Worm (Caenorhabditis elegans) whole organism, L4 larva: Measurements from ENCODE around the gene Y57E12AR.1.

Source experiments
- F44E2.7 ChIP-seq: fragments of 200-800 bp; sonication (Bioruptor generic); IDR thresholded peaks from 2 replicates; pipeline ENCODE4 v2.1.2; 2022; ENCODE audit warnings: missing genetic modification characterization, missing compliant biosample characterization
- F49E8.2 ChIP-seq: sonication (generic microtip); optimal IDR thresholded peaks from 2 replicates; lab custom pipeline; 2016; ENCODE audit warnings: missing compliant biosample characterization, mild to moderate bottlenecking, missing genetic modification characterization, borderline replicate concordance
- Y105C5A.15 ChIP-seq: fragments of 200-800 bp; sonication (Bioruptor generic); IDR thresholded peaks from 2 replicates; pipeline ENCODE4 v1.3.6; 2022; ENCODE audit warnings: missing genetic modification characterization, missing compliant biosample characterization
- ZK546.5 ChIP-seq, 2 experiments: sonication (generic microtip); optimal IDR thresholded peaks; 2 replicates each; lab custom pipeline; 2017; ENCODE audit warnings: missing biosample characterization in 2 of 2, missing genetic modification characterization in 2 of 2
- ama-1 ChIP-seq: fragments of 150-350 bp; optimal IDR thresholded peaks from 2 replicates; lab custom pipeline; 2014; ENCODE audit warnings: inconsistent platforms, mixed read lengths
- ceh-44 ChIP-seq: fragments of 200-800 bp; sonication (Bioruptor generic); IDR thresholded peaks from 2 replicates; pipeline ENCODE4 v1.3.6; 2022; ENCODE audit warnings: missing genetic modification reagents, missing genetic modification characterization, missing compliant biosample characterization
- daf-16 ChIP-seq, 3 experiments: sonication (generic microtip); optimal IDR thresholded peaks; 2 replicates each; lab custom pipeline; 2016 to 2017; ENCODE audit warnings: missing genetic modification characterization in 3 of 3, missing genetic modification reagents in 3 of 3, mild to moderate bottlenecking in 2 of 3, missing compliant biosample characterization in 2 of 3, missing biosample characterization in 1 of 3, moderate library complexity in 1 of 3
- daf-8 ChIP-seq: fragments of 200-800 bp; sonication (Bioruptor generic); IDR thresholded peaks from 2 replicates; pipeline ENCODE4 v1.3.6; 2022; ENCODE audit warnings: missing genetic modification characterization, missing compliant biosample characterization
- dmd-6 ChIP-seq: fragments of 200-800 bp; sonication (Bioruptor generic); IDR thresholded peaks from 2 replicates; pipeline ENCODE4 v1.3.6; 2022; ENCODE audit warnings: missing genetic modification reagents, missing genetic modification characterization, missing compliant biosample characterization
- dve-1 ChIP-seq: sonication (generic microtip); optimal IDR thresholded peaks from 2 replicates; lab custom pipeline; 2017; ENCODE audit warnings: antibody characterized with exemption, mild to moderate bottlenecking, missing genetic modification characterization, missing compliant biosample characterization; ENCODE audit not compliant: insufficient read depth
- egl-27 ChIP-seq: sonication (generic microtip); optimal IDR thresholded peaks from 3 replicates; lab custom pipeline; 2017; ENCODE audit warnings: missing biosample characterization, missing genetic modification reagents, missing genetic modification characterization
- fkh-10 ChIP-seq: fragments of 150-350 bp; optimal IDR thresholded peaks from 2 replicates; lab custom pipeline; 2014; ENCODE audit warnings: missing biosample characterization, missing genetic modification reagents, missing genetic modification characterization
- fos-1 ChIP-seq: fragments of 150-350 bp; optimal IDR thresholded peaks from 2 replicates; lab custom pipeline; 2014; ENCODE audit warnings: missing biosample characterization, missing genetic modification characterization
- hlh-11 ChIP-seq: fragments of 200-800 bp; sonication (Bioruptor generic); optimal IDR thresholded peaks from 2 replicates; lab custom pipeline; 2018; ENCODE audit warnings: mild to moderate bottlenecking, missing genetic modification characterization, missing compliant biosample characterization
- hlh-30 ChIP-seq: sonication (generic microtip); optimal IDR thresholded peaks from 2 replicates; lab custom pipeline; 2017; ENCODE audit warnings: antibody characterized with exemption, mild to moderate bottlenecking, missing genetic modification characterization, missing compliant biosample characterization; ENCODE audit not compliant: insufficient read depth
- lin-15B ChIP-seq: fragments of 150-350 bp; sonication (generic microtip); optimal IDR thresholded peaks from 3 replicates; lab custom pipeline; 2014; ENCODE audit warnings: missing biosample characterization, missing genetic modification characterization
- lin-39 ChIP-seq: fragments of 150-350 bp; optimal IDR thresholded peaks from 2 replicates; lab custom pipeline; 2014; ENCODE audit warnings: missing biosample characterization, missing genetic modification reagents, missing genetic modification characterization
- mep-1 ChIP-seq: fragments of 150-350 bp; sonication (generic microtip); optimal IDR thresholded peaks from 3 replicates; lab custom pipeline; 2014; ENCODE audit warnings: missing biosample characterization, missing genetic modification characterization
- mxl-2 ChIP-seq: fragments of 200-800 bp; sonication (Bioruptor generic); conservative IDR thresholded peaks from 2 replicates; pipeline ENCODE4 v1.3.6; 2022; ENCODE audit warnings: missing genetic modification reagents, missing genetic modification characterization, missing compliant biosample characterization
- nhr-102 ChIP-seq: sonication (generic microtip); optimal IDR thresholded peaks from 2 replicates; lab custom pipeline; 2016; ENCODE audit warnings: mild to moderate bottlenecking, missing genetic modification characterization, moderate library complexity, missing compliant biosample characterization
- nhr-28 ChIP-seq: fragments of 150-350 bp; optimal IDR thresholded peaks from 2 replicates; lab custom pipeline; 2014; ENCODE audit warnings: missing biosample characterization, missing genetic modification characterization
- nhr-48 ChIP-seq: sonication (generic microtip); optimal IDR thresholded peaks from 2 replicates; lab custom pipeline; 2016; ENCODE audit warnings: mild to moderate bottlenecking, missing genetic modification characterization, missing compliant biosample characterization
- nhr-6 ChIP-seq: fragments of 150-350 bp; optimal IDR thresholded peaks from 2 replicates; lab custom pipeline; 2014; ENCODE audit warnings: missing biosample characterization, missing genetic modification characterization
- nhr-77 ChIP-seq: fragments of 150-350 bp; optimal IDR thresholded peaks from 2 replicates; lab custom pipeline; 2014; ENCODE audit warnings: missing biosample characterization, missing genetic modification characterization
- pha-4 ChIP-seq, 2 experiments: fragments of 150-350 bp in 1 of 2; fragments of 200-800 bp in 1 of 2; sonication (Bioruptor generic) in 1 of 2; IDR thresholded peaks in 1 of 2; optimal IDR thresholded peaks in 1 of 2; 2 replicates each; pipeline versions ENCODE4 v1.3.6 to Lab custom; 2014 to 2022; ENCODE audit warnings: missing genetic modification characterization in 2 of 2, missing genetic modification reagents in 2 of 2, missing biosample characterization in 1 of 2, missing compliant biosample characterization in 1 of 2
- php-3 ChIP-seq: fragments of 200-800 bp; sonication (Bioruptor generic); IDR thresholded peaks from 2 replicates; pipeline ENCODE4 v1.3.6; 2022; ENCODE audit warnings: missing genetic modification reagents, missing genetic modification characterization, missing compliant biosample characterization
- pqm-1 ChIP-seq: sonication (generic microtip); optimal IDR thresholded peaks from 2 replicates; lab custom pipeline; 2017; ENCODE audit warnings: missing biosample characterization, missing genetic modification characterization
- unc-62 ChIP-seq, 3 experiments: fragments of 150-350 bp in 1 of 3; sonication (generic microtip); optimal IDR thresholded peaks in 2 of 3; peaks in 1 of 3; 1 replicate in 1 of 3; 2 replicates in 2 of 3; lab custom pipeline; 2014 to 2017; ENCODE audit warnings: missing biosample characterization in 3 of 3, missing genetic modification characterization in 3 of 3, missing genetic modification reagents in 3 of 3, missing genotype in 1 of 3

Y57E12AR.1 gene

ce11 chrV:7096811-7097210 lies 31.7 kb upstream of the Y57E12AR.1 start:
- TF ChIP-seq unc-62 (GFP tag; optimal IDR thresholded peaks at IDR 0.05 in 1 of 2; lab: Kevin White, UChicago) (peak in 1 of 2 experiments; percentile 39), unc-62 (tag; optimal IDR thresholded peaks at IDR 0.05; lab: Kevin White, UChicago) (no peak), hlh-30 (tag; lab: Kevin White, UChicago) (no peak), nhr-28 (tag; lab: Kevin White, UChicago) (peak; percentile 92)

ce11 chrV:7096129-7096730 lies 31.1 kb upstream of the Y57E12AR.1 start:
- no peak for TF ChIP-seq daf-16 (GFP tag; optimal IDR thresholded peaks at IDR 0.05; lab: Kevin White, UChicago)
- TF ChIP-seq daf-16 (tag; optimal IDR thresholded peaks at IDR 0.05; lab: Kevin White, UChicago), result peak; percentile 88
- no peak for TF ChIP-seq hlh-30 (tag; lab: Kevin White, UChicago)
- no peak for TF ChIP-seq pha-4 (GFP tag; IDR thresholded peaks at IDR 0.05; lab: Robert Waterston, UW)
- peak; percentile 3 for TF ChIP-seq pha-4 (tag; optimal IDR thresholded peaks at IDR 0.05; lab: Kevin White, UChicago)
- no peak for TF ChIP-seq Y105C5A.15 (GFP tag; lab: Robert Waterston, UW)
- TF ChIP-seq dve-1 (tag; lab: Kevin White, UChicago), result peak; percentile 24
- no peak for TF ChIP-seq nhr-77 (tag; lab: Kevin White, UChicago)
- peak; percentile 64 for TF ChIP-seq nhr-28 (tag; lab: Kevin White, UChicago)
- TF ChIP-seq ama-1 (lab: Kevin White, UChicago), result no peak
- no peak for TF ChIP-seq lin-15B (tag; lab: Kevin White, UChicago)
- no peak for TF ChIP-seq daf-8 (GFP tag; lab: Robert Waterston, UW)
- 0 out of 2 replicates have a peak, but pooled peaks have one; percentile 21 for TF ChIP-seq php-3 (GFP tag; lab: Robert Waterston, UW)
- TF ChIP-seq egl-27, result no peak
- no peak for TF ChIP-seq fkh-10
- no peak for TF ChIP-seq F49E8.2 (tag; lab: Kevin White, UChicago)

- TF ChIP-seq hlh-30 (tag; lab: Kevin White, UChicago) (peak; percentile 2), php-3 (GFP tag; lab: Robert Waterston, UW) (0 out of 2 replicates have a peak, but pooled peaks have one; percentile 30), lin-39 (tag; lab: Kevin White, UChicago) (no peak), pqm-1 (tag; lab: Kevin White, UChicago) (peak; percentile 84), ceh-44 (GFP tag; lab: Robert Waterston, UW) (no peak), unc-62 (GFP tag; optimal IDR thresholded peaks at IDR 0.05 in 1 of 2; lab: Kevin White, UChicago) (peak in 1 of 2 experiments; percentile 48), unc-62 (tag; optimal IDR thresholded peaks at IDR 0.05; lab: Kevin White, UChicago) (no peak), ZK546.5 (tag; optimal IDR thresholded peaks at IDR 0.05; lab: Kevin White, UChicago) (no peak), nhr-6 (tag; lab: Kevin White, UChicago) (no peak), dve-1 (tag; lab: Kevin White, UChicago) (peak; percentile 54), mep-1 (tag; lab: Kevin White, UChicago) (peak; percentile 25), daf-16 (GFP tag; optimal IDR thresholded peaks at IDR 0.05; lab: Kevin White, UChicago) (no peak), daf-16 (tag; optimal IDR thresholded peaks at IDR 0.05; lab: Kevin White, UChicago) (peak; percentile 57), nhr-28 (tag; lab: Kevin White, UChicago) (peak; percentile 91), F44E2.7 (GFP tag; lab: Robert Waterston, UW) (no peak), hlh-11 (tag; lab: Kevin White, UChicago) (peak; percentile 50), nhr-48 (tag; lab: Kevin White, UChicago) (no peak), fos-1 (tag; lab: Kevin White, UChicago) (no peak), nhr-102 (tag; lab: Kevin White, UChicago) (peak; percentile 44), dmd-6 (0 out of 2 replicates have a peak, but pooled peaks have one; percentile 30), mxl-2 (GFP tag; lab: Robert Waterston, UW) (0 out of 2 replicates have a peak, but pooled peaks have one; percentile 44)
Observed at ce11 chrV:7095254-7095990, 30.3 kb upstream of the Y57E12AR.1 start.
